Worm (Caenorhabditis elegans): ENCODE measurements around the gene fkb-4.

DNA sequence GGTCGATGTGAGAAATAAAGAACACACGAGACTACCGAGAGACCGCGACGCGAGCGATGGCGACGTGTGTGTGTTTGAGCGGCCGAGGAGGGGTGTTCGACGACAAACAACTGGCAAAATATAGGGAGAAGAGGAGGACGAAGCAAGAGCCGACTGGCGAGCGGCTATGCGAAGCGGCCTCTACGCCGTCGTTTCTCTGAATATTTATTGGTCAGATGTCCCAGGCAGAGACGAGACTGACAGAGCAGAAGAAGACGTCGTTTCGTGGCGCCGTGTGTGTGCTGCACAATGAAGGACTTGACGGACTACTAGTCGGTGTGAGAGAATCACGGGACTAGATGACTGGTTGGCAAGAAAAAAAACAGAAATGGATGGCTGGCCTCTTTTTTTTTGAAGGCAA is 32.2 kb upstream of the fkb-4 start:
- TF ChIP-seq unc-39 (tag; optimal IDR thresholded peaks at IDR 0.05) (no peak), nhr-25 (tag; optimal IDR thresholded peaks at IDR 0.05) (no peak), ceh-9 (tag; optimal IDR thresholded peaks at IDR 0.05) (no peak), unc-62 (GFP tag; optimal IDR thresholded peaks at IDR 0.05) (no peak), jun-1 (tag; optimal IDR thresholded peaks at IDR 0.05) (no peak), nhr-76 (tag; optimal IDR thresholded peaks at IDR 0.05) (no peak), pha-4 (tag; optimal IDR thresholded peaks at IDR 0.05) (no peak), nhr-11 (tag; optimal IDR thresholded peaks at IDR 0.05) (no peak), fos-1 (tag; optimal IDR thresholded peaks at IDR 0.05) (no peak), aly-2 (tag; optimal IDR thresholded peaks at IDR 0.05) (no peak), pqm-1 (tag; optimal IDR thresholded peaks at IDR 0.05) (no peak), ztf-4 (tag; optimal IDR thresholded peaks at IDR 0.05) (no peak), nhr-237 (tag; optimal IDR thresholded peaks at IDR 0.05) (no peak)

All from whole organism, L3 larva.